Fruit fly (Drosophila melanogaster): ENCODE data around the gene CG42399.

DNA sequence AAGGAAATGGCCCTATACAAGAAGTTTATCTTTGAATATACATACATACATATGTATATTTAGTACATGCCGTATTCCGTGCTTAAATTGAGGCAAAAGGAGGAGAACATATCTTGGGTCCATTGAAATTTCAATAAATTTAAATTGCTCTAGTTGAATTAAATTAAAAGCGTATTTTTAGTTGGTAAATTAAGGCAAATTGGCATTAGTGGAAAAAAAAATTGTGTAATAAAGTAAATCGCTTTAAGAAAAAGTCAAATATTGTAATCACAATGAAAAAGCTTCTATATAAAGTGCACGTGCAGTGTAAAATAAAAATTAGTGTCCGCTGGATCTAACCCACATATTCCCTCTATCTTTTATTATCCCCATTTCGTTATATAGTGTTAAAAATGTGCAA is 9.1 kb upstream of the CG42399 start:
- TF ChIP-seq Dll (optimal IDR thresholded peaks at IDR 0.05) (no peak), usp (GFP tag; optimal IDR thresholded peaks at IDR 0.05) (no peak), CG8478 (optimal IDR thresholded peaks at IDR 0.05) (no peak), EcR (GFP tag; optimal IDR thresholded peaks at IDR 0.05) (no peak), pan (optimal IDR thresholded peaks at IDR 0.05) (no peak), psq (optimal IDR thresholded peaks at IDR 0.05) (no peak)

All from whole organism.